Worm (Caenorhabditis elegans) whole organism, late embryonic: ENCODE results near the gene ztf-30.

ENCODE experiments used
- K02D7.2 ChIP-seq: sonication (generic microtip); optimal IDR thresholded peaks from 2 replicates; lab custom pipeline; 2017; ENCODE audit warnings: mild to moderate bottlenecking, missing genetic modification characterization, missing compliant biosample characterization
- ama-1 ChIP-seq: fragments of 150-350 bp; optimal IDR thresholded peaks from 2 replicates; lab custom pipeline; 2014
- ceh-19 ChIP-seq: fragments of 200-800 bp; sonication (Bioruptor generic); optimal IDR thresholded peaks from 2 replicates; lab custom pipeline; 2018; ENCODE audit warnings: mild to moderate bottlenecking, missing genetic modification characterization, missing compliant biosample characterization
- ceh-31 ChIP-seq: sonication (generic microtip); optimal IDR thresholded peaks from 2 replicates; lab custom pipeline; 2016; ENCODE audit warnings: missing genetic modification characterization, missing compliant biosample characterization
- hlh-13 ChIP-seq: fragments of 200-800 bp; sonication (Bioruptor generic); optimal IDR thresholded peaks from 2 replicates; lab custom pipeline; 2018; ENCODE audit warnings: mild to moderate bottlenecking, missing genetic modification characterization, missing compliant biosample characterization
- lin-11 ChIP-seq: fragments of 200-800 bp; sonication (Bioruptor generic); optimal IDR thresholded peaks from 2 replicates; lab custom pipeline; 2018; ENCODE audit warnings: mild to moderate bottlenecking, missing genetic modification characterization, missing compliant biosample characterization
- nfya-1 ChIP-seq: sonication (generic microtip); optimal IDR thresholded peaks from 2 replicates; lab custom pipeline; 2017; ENCODE audit warnings: missing genetic modification characterization, mild to moderate bottlenecking, missing compliant biosample characterization, antibody characterized with exemption, moderate library complexity
- nhr-11 ChIP-seq: fragments of 150-350 bp; optimal IDR thresholded peaks from 2 replicates; lab custom pipeline; 2014; ENCODE audit warnings: missing biosample characterization, missing genetic modification characterization
- ref-2 ChIP-seq: sonication (generic microtip); optimal IDR thresholded peaks from 2 replicates; lab custom pipeline; 2016; ENCODE audit warnings: missing genetic modification characterization, missing compliant biosample characterization

ce11 chrIII:8614490-8614889, 16.8 kb upstream of the ztf-30 start, which contains the start of gene rha-2:
- TF ChIP-seq ceh-31: no peak
- TF ChIP-seq hlh-13: no peak
- TF ChIP-seq ref-2 (tag; lab: Kevin White, UChicago): no peak
- TF ChIP-seq ama-1 (lab: Kevin White, UChicago): no peak
- no peak for TF ChIP-seq ceh-19 (GFP tag; lab: Kevin White, UChicago)
- TF ChIP-seq lin-11 (tag; lab: Kevin White, UChicago): no peak
- no peak for TF ChIP-seq nhr-11 (tag; lab: Kevin White, UChicago)
- no peak for TF ChIP-seq nfya-1 (tag; lab: Kevin White, UChicago)
- no peak for TF ChIP-seq K02D7.2
